Worm (Caenorhabditis elegans) whole organism, L4 larva: ENCODE data around the gene idpp-6.

Source experiments
- D1046.2 ChIP-seq: fragments of 200-800 bp; sonication (Bioruptor generic); IDR thresholded peaks from 2 replicates; pipeline ENCODE4 v1.3.6; 2022; ENCODE audit warnings: missing genetic modification characterization, missing compliant biosample characterization
- F10B5.3 ChIP-seq: sonication (generic microtip); optimal IDR thresholded peaks from 2 replicates; lab custom pipeline; 2016; ENCODE audit warnings: mild to moderate bottlenecking, missing genetic modification characterization, missing compliant biosample characterization
- F26F4.8 ChIP-seq: fragments of 200-800 bp; sonication (Bioruptor generic); conservative IDR thresholded peaks from 2 replicates; pipeline ENCODE4 v1.3.6; 2022; ENCODE audit warnings: missing genetic modification characterization, missing compliant biosample characterization
- F44E2.7 ChIP-seq: fragments of 200-800 bp; sonication (Bioruptor generic); IDR thresholded peaks from 2 replicates; pipeline ENCODE4 v2.1.2; 2022; ENCODE audit warnings: missing genetic modification characterization, missing compliant biosample characterization
- R02D3.7 ChIP-seq: fragments of 150-350 bp; sonication (generic microtip); optimal IDR thresholded peaks from 3 replicates; lab custom pipeline; 2014; ENCODE audit warnings: missing biosample characterization, missing genetic modification characterization
- T20F7.1 ChIP-seq: fragments of 200-800 bp; sonication (Bioruptor generic); optimal IDR thresholded peaks from 2 replicates; lab custom pipeline; 2018; ENCODE audit warnings: mild to moderate bottlenecking, missing genetic modification characterization, missing compliant biosample characterization
- T26A8.4 ChIP-seq: fragments of 200-800 bp; sonication (Bioruptor generic); IDR thresholded peaks from 2 replicates; pipeline ENCODE4 v1.3.6; 2022; ENCODE audit warnings: missing genetic modification characterization, missing compliant biosample characterization
- Y105C5A.15 ChIP-seq: fragments of 200-800 bp; sonication (Bioruptor generic); IDR thresholded peaks from 2 replicates; pipeline ENCODE4 v1.3.6; 2022; ENCODE audit warnings: missing genetic modification characterization, missing compliant biosample characterization
- Y5F2A.4 ChIP-seq: fragments of 200-800 bp; sonication (Bioruptor generic); optimal IDR thresholded peaks from 2 replicates; lab custom pipeline; 2018; ENCODE audit warnings: mild to moderate bottlenecking, missing genetic modification characterization, missing compliant biosample characterization
- Y75B8A.6 ChIP-seq: fragments of 200-800 bp; sonication (Bioruptor generic); IDR thresholded peaks from 2 replicates; pipeline ENCODE4 v1.3.6; 2022; ENCODE audit warnings: missing genetic modification reagents, missing genetic modification characterization, missing compliant biosample characterization
- ama-1 ChIP-seq: fragments of 150-350 bp; optimal IDR thresholded peaks from 2 replicates; lab custom pipeline; 2014; ENCODE audit warnings: inconsistent platforms, mixed read lengths
- arid-1 ChIP-seq: fragments of 200-800 bp; sonication (Bioruptor generic); conservative IDR thresholded peaks from 2 replicates; pipeline ENCODE4 v1.3.6; 2022; ENCODE audit warnings: missing genetic modification reagents, missing genetic modification characterization, missing compliant biosample characterization
- ceh-44 ChIP-seq: fragments of 200-800 bp; sonication (Bioruptor generic); IDR thresholded peaks from 2 replicates; pipeline ENCODE4 v1.3.6; 2022; ENCODE audit warnings: missing genetic modification reagents, missing genetic modification characterization, missing compliant biosample characterization
- ceh-62 ChIP-seq: sonication (generic microtip); optimal IDR thresholded peaks from 2 replicates; lab custom pipeline; 2017; ENCODE audit warnings: missing biosample characterization, missing genetic modification characterization
- daf-16 ChIP-seq, 3 experiments: sonication (generic microtip); optimal IDR thresholded peaks; 2 replicates each; lab custom pipeline; 2016 to 2017; ENCODE audit warnings: missing genetic modification characterization in 3 of 3, missing genetic modification reagents in 3 of 3, mild to moderate bottlenecking in 2 of 3, missing compliant biosample characterization in 2 of 3, missing biosample characterization in 1 of 3, moderate library complexity in 1 of 3
- daf-8 ChIP-seq: fragments of 200-800 bp; sonication (Bioruptor generic); IDR thresholded peaks from 2 replicates; pipeline ENCODE4 v1.3.6; 2022; ENCODE audit warnings: missing genetic modification characterization, missing compliant biosample characterization
- dmd-6 ChIP-seq: fragments of 200-800 bp; sonication (Bioruptor generic); IDR thresholded peaks from 2 replicates; pipeline ENCODE4 v1.3.6; 2022; ENCODE audit warnings: missing genetic modification reagents, missing genetic modification characterization, missing compliant biosample characterization
- dmd-8 ChIP-seq: fragments of 200-800 bp; sonication (Bioruptor generic); IDR thresholded peaks from 2 replicates; pipeline ENCODE4 v1.3.6; 2022; ENCODE audit warnings: missing genetic modification characterization, missing compliant biosample characterization
- dve-1 ChIP-seq: sonication (generic microtip); optimal IDR thresholded peaks from 2 replicates; lab custom pipeline; 2017; ENCODE audit warnings: antibody characterized with exemption, mild to moderate bottlenecking, missing genetic modification characterization, missing compliant biosample characterization; ENCODE audit not compliant: insufficient read depth
- egl-43 ChIP-seq: fragments of 200-800 bp; sonication (Bioruptor generic); IDR thresholded peaks from 2 replicates; pipeline ENCODE4 v1.3.6; 2022; ENCODE audit warnings: missing genetic modification reagents, missing genetic modification characterization, missing compliant biosample characterization
- gei-8 ChIP-seq: fragments of 200-800 bp; sonication (Bioruptor generic); optimal IDR thresholded peaks from 2 replicates; lab custom pipeline; 2018; ENCODE audit warnings: mild to moderate bottlenecking, missing genetic modification characterization, missing compliant biosample characterization
- hif-1 ChIP-seq, 2 experiments: sonication (generic microtip); optimal IDR thresholded peaks; 2 replicates each; lab custom pipeline; 2016 to 2017; ENCODE audit warnings: missing compliant biosample characterization in 2 of 2, missing genetic modification characterization in 2 of 2, missing genetic modification reagents in 2 of 2, missing genotype in 2 of 2, mild to moderate bottlenecking in 1 of 2
- hlh-11 ChIP-seq: fragments of 200-800 bp; sonication (Bioruptor generic); optimal IDR thresholded peaks from 2 replicates; lab custom pipeline; 2018; ENCODE audit warnings: mild to moderate bottlenecking, missing genetic modification characterization, missing compliant biosample characterization
- hlh-30 ChIP-seq: sonication (generic microtip); optimal IDR thresholded peaks from 2 replicates; lab custom pipeline; 2017; ENCODE audit warnings: antibody characterized with exemption, mild to moderate bottlenecking, missing genetic modification characterization, missing compliant biosample characterization; ENCODE audit not compliant: insufficient read depth
- hmg-1.1 ChIP-seq: fragments of 200-800 bp; sonication (Bioruptor generic); IDR thresholded peaks from 2 replicates; pipeline ENCODE4 v1.3.6; 2022; ENCODE audit warnings: missing genetic modification reagents, missing genetic modification characterization, missing compliant biosample characterization
- jun-1 ChIP-seq: fragments of 150-350 bp; optimal IDR thresholded peaks from 2 replicates; lab custom pipeline; 2014; ENCODE audit warnings: missing biosample characterization, missing genetic modification reagents, missing genetic modification characterization
- lim-7 ChIP-seq: fragments of 200-800 bp; sonication (Bioruptor generic); IDR thresholded peaks from 2 replicates; pipeline ENCODE4 v1.3.6; 2022; ENCODE audit warnings: missing genetic modification characterization, missing compliant biosample characterization
- lin-1 ChIP-seq: fragments of 200-800 bp; sonication (Bioruptor generic); IDR thresholded peaks from 2 replicates; pipeline ENCODE4 v1.3.6; 2022; ENCODE audit warnings: missing genetic modification reagents, missing genetic modification characterization, missing compliant biosample characterization
- lin-15B ChIP-seq: fragments of 150-350 bp; sonication (generic microtip); optimal IDR thresholded peaks from 3 replicates; lab custom pipeline; 2014; ENCODE audit warnings: missing biosample characterization, missing genetic modification characterization
- lir-3 ChIP-seq: sonication (generic microtip); optimal IDR thresholded peaks from 2 replicates; lab custom pipeline; 2016; ENCODE audit warnings: mild to moderate bottlenecking, missing genetic modification characterization, missing compliant biosample characterization
- madf-5 ChIP-seq, 2 experiments: fragments of 200-800 bp; sonication (Bioruptor generic); IDR thresholded peaks; 2 replicates each; pipeline ENCODE4 v1.3.6; 2022; ENCODE audit warnings: missing compliant biosample characterization in 2 of 2, missing genetic modification characterization in 2 of 2
- mdl-1 ChIP-seq, 2 experiments: fragments of 150-350 bp in 1 of 2; sonication (generic microtip) in 1 of 2; optimal IDR thresholded peaks; 2 replicates each; lab custom pipeline; 2014 to 2017; ENCODE audit warnings: missing biosample characterization in 2 of 2, missing genetic modification characterization in 2 of 2
- mes-2 ChIP-seq: sonication (generic microtip); optimal IDR thresholded peaks from 2 replicates; lab custom pipeline; 2016; ENCODE audit warnings: missing genotype, mild to moderate bottlenecking, missing genetic modification characterization, missing compliant biosample characterization; ENCODE audit not compliant: poor library complexity, severe bottlenecking
- mxl-3 ChIP-seq: fragments of 200-800 bp; sonication (Bioruptor generic); optimal IDR thresholded peaks from 2 replicates; lab custom pipeline; 2018; ENCODE audit warnings: mild to moderate bottlenecking, missing genetic modification characterization, missing compliant biosample characterization
- nhr-10 ChIP-seq: fragments of 150-350 bp; optimal IDR thresholded peaks from 2 replicates; lab custom pipeline; 2014; ENCODE audit warnings: missing biosample characterization, missing genetic modification characterization
- nhr-28 ChIP-seq: fragments of 150-350 bp; optimal IDR thresholded peaks from 2 replicates; lab custom pipeline; 2014; ENCODE audit warnings: missing biosample characterization, missing genetic modification characterization
- nhr-76 ChIP-seq: fragments of 150-350 bp; optimal IDR thresholded peaks from 2 replicates; lab custom pipeline; 2014; ENCODE audit warnings: missing biosample characterization, missing genetic modification characterization
- pqm-1 ChIP-seq: sonication (generic microtip); optimal IDR thresholded peaks from 2 replicates; lab custom pipeline; 2017; ENCODE audit warnings: missing biosample characterization, missing genetic modification characterization
- unc-62 ChIP-seq, 3 experiments: fragments of 150-350 bp in 1 of 3; sonication (generic microtip); optimal IDR thresholded peaks in 2 of 3; peaks in 1 of 3; 1 replicate in 1 of 3; 2 replicates in 2 of 3; lab custom pipeline; 2014 to 2017; ENCODE audit warnings: missing biosample characterization in 3 of 3, missing genetic modification characterization in 3 of 3, missing genetic modification reagents in 3 of 3, missing genotype in 1 of 3
- zfp-3 ChIP-seq: fragments of 200-800 bp; sonication (Bioruptor generic); conservative IDR thresholded peaks from 2 replicates; pipeline ENCODE4 v1.3.6; 2022; ENCODE audit warnings: missing genetic modification reagents, missing genetic modification characterization, missing compliant biosample characterization

idpp-6 gene

ce11 chrX:6788965-6789573 lies 6.1 kb downstream of the idpp-6 start, which contains the start of gene sgca-1 (continued):
- no peak for TF ChIP-seq lir-3 (tag; lab: Kevin White, UChicago)

ce11 chrX:6790457-6790856 lies 7.5 kb downstream of the idpp-6 start:
- TF ChIP-seq hlh-30 (peak; percentile 31), T20F7.1 (GFP tag; lab: Kevin White, UChicago) (peak; percentile 6), egl-43 (GFP tag; lab: Robert Waterston, UW) (no peak), ceh-62 (no peak), dve-1 (tag; lab: Kevin White, UChicago) (peak; percentile 29), unc-62 (GFP tag; optimal IDR thresholded peaks at IDR 0.05 in 1 of 2; lab: Kevin White, UChicago) (peak in 1 of 2 experiments; percentile 41), unc-62 (tag; optimal IDR thresholded peaks at IDR 0.05; lab: Kevin White, UChicago) (no peak), daf-16 (GFP tag; optimal IDR thresholded peaks at IDR 0.05; lab: Kevin White, UChicago) (no peak), daf-16 (tag; optimal IDR thresholded peaks at IDR 0.05; lab: Kevin White, UChicago) (peak; percentile 56), dmd-6 (peak; percentile 20; the same call in 1 of the 2 replicates)

ce11 chrX:6790986-6791385 lies 8.0 kb downstream of the idpp-6 start, which contains the start of gene asp-3:
Gene asp-3 (plus strand): TSS chrX:6791064.
- peak; percentile 69 for TF ChIP-seq ama-1 (lab: Kevin White, UChicago)
- TF ChIP-seq T20F7.1 (GFP tag; lab: Kevin White, UChicago) = no peak
- TF ChIP-seq dmd-6 = peak; percentile 20; the same call in 1 of the 2 replicates
- no peak for TF ChIP-seq daf-16 (GFP tag; optimal IDR thresholded peaks at IDR 0.05; lab: Kevin White, UChicago)
- TF ChIP-seq daf-16 (tag; optimal IDR thresholded peaks at IDR 0.05; lab: Kevin White, UChicago) = peak; percentile 70
- peak; percentile 14 for TF ChIP-seq hlh-11 (tag; lab: Kevin White, UChicago)
- TF ChIP-seq nhr-10 (tag; lab: Kevin White, UChicago) = no peak
- no peak for TF ChIP-seq F44E2.7
- TF ChIP-seq nhr-28 = peak; percentile 22
- no peak for TF ChIP-seq hmg-1.1 (GFP tag; lab: Robert Waterston, UW)
- TF ChIP-seq pqm-1 (tag; lab: Kevin White, UChicago) = peak; percentile 48
- no peak for TF ChIP-seq ceh-44 (GFP tag; lab: Robert Waterston, UW)
- TF ChIP-seq lim-7 (GFP tag; lab: Robert Waterston, UW) = no peak
- TF ChIP-seq dve-1 (tag; lab: Kevin White, UChicago) = peak; percentile 35
- TF ChIP-seq Y75B8A.6 (GFP tag; lab: Robert Waterston, UW) = no peak
- TF ChIP-seq arid-1 = no peak
- TF ChIP-seq, all 104 proteins: peak for 7

- TF ChIP-seq jun-1 (tag; lab: Kevin White, UChicago) = no peak
- no peak for TF ChIP-seq mes-2 (tag; lab: Kevin White, UChicago)
- no peak for TF ChIP-seq hmg-1.1 (GFP tag; lab: Robert Waterston, UW)
- TF ChIP-seq Y5F2A.4 = no peak
- TF ChIP-seq egl-43 (GFP tag; lab: Robert Waterston, UW) = no peak
- no peak for TF ChIP-seq lin-15B (tag; lab: Kevin White, UChicago)
- peak; percentile 83 for TF ChIP-seq nhr-10 (tag; lab: Kevin White, UChicago)
- no peak for TF ChIP-seq F26F4.8
- no peak for TF ChIP-seq ceh-62
- no peak for TF ChIP-seq Y105C5A.15 (GFP tag; lab: Robert Waterston, UW)
- TF ChIP-seq F10B5.3 (tag; lab: Kevin White, UChicago) = no peak
- no peak for TF ChIP-seq gei-8 (GFP tag; lab: Kevin White, UChicago)
- peak; percentile 45; the same call in 1 of the 2 replicates for TF ChIP-seq T26A8.4 (GFP tag; lab: Robert Waterston, UW)
- TF ChIP-seq zfp-3 (GFP tag; lab: Robert Waterston, UW) = peak; percentile 77; the same call in 1 of the 2 replicates
- TF ChIP-seq madf-5 (GFP tag; IDR thresholded peaks at IDR 0.05; lab: Robert Waterston, UW) = no peak
- TF ChIP-seq nhr-76 (tag; lab: Kevin White, UChicago) = no peak
- no peak for TF ChIP-seq R02D3.7
- no peak for TF ChIP-seq hif-1 (tag; optimal IDR thresholded peaks at IDR 0.05; lab: Kevin White, UChicago)
- TF ChIP-seq dmd-8 (GFP tag; lab: Robert Waterston, UW) = no peak
- no peak for TF ChIP-seq mxl-3
- no peak for TF ChIP-seq D1046.2 (GFP tag; lab: Robert Waterston, UW)
- TF ChIP-seq T20F7.1 (GFP tag; lab: Kevin White, UChicago) = peak; percentile 23
- TF ChIP-seq daf-8 (GFP tag; lab: Robert Waterston, UW) = no peak
- TF ChIP-seq nhr-28 = peak; percentile 8
- TF ChIP-seq mdl-1 (tag; optimal IDR thresholded peaks at IDR 0.05; lab: Kevin White, UChicago) = no peak
- no peak for TF ChIP-seq lin-1 (GFP tag; lab: Robert Waterston, UW)
These were observed 9.5 kb downstream of the idpp-6 start for ce11 chrX:6792281-6793003.
